Worm (Caenorhabditis elegans) whole organism, late embryonic: ENCODE measurements around the gene B0507.1.

Source experiments
- ama-1 ChIP-seq: fragments of 150-350 bp; optimal IDR thresholded peaks from 2 replicates; lab custom pipeline; 2014
- hlh-30 ChIP-seq: sonication (generic microtip); optimal IDR thresholded peaks from 2 replicates; lab custom pipeline; 2017; ENCODE audit warnings: antibody characterized with exemption, missing genetic modification characterization, missing compliant biosample characterization; ENCODE audit not compliant: insufficient read depth
- hlh-8 ChIP-seq: sonication (generic microtip); optimal IDR thresholded peaks from 2 replicates; lab custom pipeline; 2016; ENCODE audit warnings: missing genotype, missing genetic modification characterization, missing compliant biosample characterization
- pat-9 ChIP-seq: fragments of 200-800 bp; sonication (Bioruptor generic); optimal IDR thresholded peaks from 2 replicates; lab custom pipeline; 2018; ENCODE audit warnings: mild to moderate bottlenecking, missing genetic modification characterization, moderate library complexity, missing compliant biosample characterization
- rnt-1 ChIP-seq: sonication (generic microtip); optimal IDR thresholded peaks from 2 replicates; lab custom pipeline; 2016; ENCODE audit warnings: missing genetic modification characterization, missing compliant biosample characterization
- unc-86 ChIP-seq: sonication (generic microtip); optimal IDR thresholded peaks from 2 replicates; lab custom pipeline; 2016; ENCODE audit warnings: missing genetic modification characterization, missing compliant biosample characterization

DNA sequence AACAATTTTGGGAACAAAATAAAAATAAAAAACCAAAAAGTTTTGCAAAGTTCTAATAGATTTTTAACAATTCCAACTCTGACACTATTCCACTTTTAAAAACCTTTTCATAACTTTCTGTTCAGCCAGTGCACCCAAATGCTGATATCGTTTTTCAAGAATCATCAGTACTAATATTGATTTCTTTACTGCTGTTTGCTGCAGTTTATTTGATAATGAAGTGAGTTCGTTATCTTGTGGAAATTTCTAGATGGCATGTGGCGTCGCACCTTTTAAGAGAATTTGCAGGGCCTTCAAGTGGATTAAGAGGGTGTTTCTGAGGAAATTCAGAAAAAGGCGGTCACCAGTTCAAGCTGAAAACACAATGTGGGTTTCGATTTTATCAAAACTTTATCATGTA lies 45.4 kb upstream of the B0507.1 start:
- TF ChIP-seq hlh-8 (tag; lab: Kevin White, UChicago), result no peak
- no peak for TF ChIP-seq unc-86 (tag; lab: Kevin White, UChicago)
- TF ChIP-seq ama-1 (lab: Kevin White, UChicago), result no peak
- no peak for TF ChIP-seq pat-9
- no peak for TF ChIP-seq rnt-1
- TF ChIP-seq hlh-30 (tag; lab: Kevin White, UChicago), result no peak
